Fruit fly (Drosophila melanogaster): ENCODE measurements around the gene mbt.

DNA sequence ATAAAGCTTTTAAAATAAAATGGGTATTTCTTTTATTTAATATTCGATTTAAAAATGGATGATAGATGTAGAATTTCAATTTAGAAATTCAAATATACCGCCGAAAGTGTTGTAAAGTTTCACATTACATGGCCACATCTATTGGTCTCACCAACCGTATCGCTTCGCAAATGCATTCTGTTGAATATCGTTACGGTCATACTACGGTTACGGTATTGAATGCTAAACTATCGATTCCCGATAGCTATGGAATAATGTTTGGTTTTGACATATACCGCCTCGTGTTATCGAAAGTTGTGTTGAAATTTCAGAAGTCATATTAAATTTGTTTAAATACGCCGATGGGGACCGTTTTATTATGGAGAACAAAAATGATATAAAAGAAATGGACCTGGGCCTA, 40.6 kb downstream of the mbt start, which contains the start of the genes CG32573 and CG42512:
- TF ChIP-seq psq (optimal IDR thresholded peaks at IDR 0.05) = no peak
- no peak for TF ChIP-seq h (optimal IDR thresholded peaks at IDR 0.05)
- no peak for TF ChIP-seq insv (optimal IDR thresholded peaks at IDR 0.05)
- TF ChIP-seq ttk (optimal IDR thresholded peaks at IDR 0.05) = no peak
- no peak for TF ChIP-seq Myc (optimal IDR thresholded peaks at IDR 0.05)
